Fruit fly (Drosophila melanogaster): ENCODE results near the gene Alp11.

Gene Alp11

dm6 chrX:15617916-15618315 is 30.4 kb downstream of the Alp11 start (continued):
- TF ChIP-seq CG1792 (GFP tag; optimal IDR thresholded peaks at IDR 0.05) (no peak), Doc3 (GFP tag; IDR thresholded peaks at IDR 0.05; ENCODE audit: partially characterized antibody) (no peak), Asciz (GFP tag; optimal IDR thresholded peaks at IDR 0.05) (peak; percentile 10), Hr3 (GFP tag; optimal IDR thresholded peaks at IDR 0.05) (peak; percentile 16), NK7.1 (GFP tag; optimal IDR thresholded peaks at IDR 0.05) (no peak), CoRest (tag; optimal IDR thresholded peaks at IDR 0.05) (peak; percentile 26), dimm (GFP tag; IDR thresholded peaks at IDR 0.05) (no peak), lbe (GFP tag; optimal IDR thresholded peaks at IDR 0.05) (no peak), corto (GFP tag; optimal IDR thresholded peaks at IDR 0.05) (no peak), CG12769 (tag; optimal IDR thresholded peaks at IDR 0.05) (no peak), CrebB (tag; optimal IDR thresholded peaks at IDR 0.05) (no peak), hkb (optimal IDR thresholded peaks at IDR 0.05) (no peak), hkb (GFP tag; IDR thresholded peaks at IDR 0.05) (peak; percentile 58; the same call in 1 of the 2 replicates), ken (GFP tag; IDR thresholded peaks at IDR 0.05) (peak; percentile 54; the same call in 1 of the 3 replicates), CG32772 (GFP tag; IDR thresholded peaks at IDR 0.05) (no peak; the same call in 1 of the 2 replicates), CG4360 (GFP tag; IDR thresholded peaks at IDR 0.05) (0 out of 2 replicates have a peak, but pooled peaks have one; percentile 11), D (optimal IDR thresholded peaks at IDR 0.05) (no peak), D (GFP tag; optimal IDR thresholded peaks at IDR 0.05) (no peak), CG12391 (tag; optimal IDR thresholded peaks at IDR 0.05) (peak; percentile 47), CG5180 (GFP tag; optimal IDR thresholded peaks at IDR 0.05) (no peak), Kr (GFP tag; optimal IDR thresholded peaks at IDR 0.05) (no peak), Jarid2 (GFP tag; optimal IDR thresholded peaks at IDR 0.05) (no peak), Sry-δ (GFP tag; optimal IDR thresholded peaks at IDR 0.05) (no peak), CG8089 (GFP tag; optimal IDR thresholded peaks at IDR 0.05) (no peak), Fer2 (tag; optimal IDR thresholded peaks at IDR 0.05) (no peak), CG34422 (GFP tag; IDR thresholded peaks at IDR 0.05) (peak; percentile 36; the same call in 1 of the 3 replicates), gcm (GFP tag; optimal IDR thresholded peaks at IDR 0.05) (no peak), luna (GFP tag; optimal IDR thresholded peaks at IDR 0.05) (no peak), D19A (tag; optimal IDR thresholded peaks at IDR 0.05) (no peak), CG32532 (GFP tag; IDR thresholded peaks at IDR 0.05) (no peak), CG10959 (GFP tag; IDR thresholded peaks at IDR 0.05) (0 out of 2 replicates have a peak, but pooled peaks have one; percentile 28), CG18011 (GFP tag; optimal IDR thresholded peaks at IDR 0.05) (no peak), disco-r (GFP tag; optimal IDR thresholded peaks at IDR 0.05) (no peak), run (tag; optimal IDR thresholded peaks at IDR 0.05) (no peak), gro (GFP tag; optimal IDR thresholded peaks at IDR 0.05) (no peak), da (GFP tag; optimal IDR thresholded peaks at IDR 0.05) (no peak), gem (tag; optimal IDR thresholded peaks at IDR 0.05) (peak; percentile 66), ttk (GFP tag; IDR thresholded peaks at IDR 0.05) (peak; percentile 55; the same call in 1 of the 2 replicates), chinmo (GFP tag; IDR thresholded peaks at IDR 0.05; ENCODE audit: partially characterized antibody) (no peak), CG10209 (GFP tag; optimal IDR thresholded peaks at IDR 0.05) (no peak), tap (tag; optimal IDR thresholded peaks at IDR 0.05) (peak; percentile 22), dysf (GFP tag; IDR thresholded peaks at IDR 0.05) (peak; percentile 45; the same call in 1 of the 3 replicates), CG8388 (GFP tag; optimal IDR thresholded peaks at IDR 0.05) (peak; percentile 42), CG11247 (GFP tag; IDR thresholded peaks at IDR 0.05) (no peak), toy (GFP tag; IDR thresholded peaks at IDR 0.05) (no peak), ab (GFP tag; optimal IDR thresholded peaks at IDR 0.05) (no peak), CG8359 (GFP tag; optimal IDR thresholded peaks at IDR 0.05; ENCODE audit: borderline replicate concordance) (no peak), CG2875 (GFP tag; optimal IDR thresholded peaks at IDR 0.05) (peak; percentile 10), Max (GFP tag; optimal IDR thresholded peaks at IDR 0.05) (no peak), CG10654 (GFP tag; optimal IDR thresholded peaks at IDR 0.05) (no peak), sd (tag; optimal IDR thresholded peaks at IDR 0.05) (no peak)

All from whole organism, embryonic.